Fruit fly (Drosophila melanogaster): ENCODE results near the gene drd.

drd gene

dm6 chrX:15120116-15120515, 5.4 kb upstream of the drd start (continued):
- no peak for TF ChIP-seq CG9609 (GFP tag; optimal IDR thresholded peaks at IDR 0.05)
- no peak for TF ChIP-seq ERR (GFP tag; optimal IDR thresholded peaks at IDR 0.05)
- TF ChIP-seq slp2 (GFP tag; optimal IDR thresholded peaks at IDR 0.05) = no peak
- TF ChIP-seq Xrp1 (GFP tag; IDR thresholded peaks at IDR 0.05) = 0 out of 2 replicates have a peak, but pooled peaks have one; percentile 25
- TF ChIP-seq CG5245 (GFP tag; optimal IDR thresholded peaks at IDR 0.05) = no peak
- TF ChIP-seq Hr51 (GFP tag; optimal IDR thresholded peaks at IDR 0.05) = peak; percentile 1 to 62
- peak; percentile 77 for TF ChIP-seq CG2120 (GFP tag; optimal IDR thresholded peaks at IDR 0.05)
- no peak for TF ChIP-seq CG18764 (GFP tag; optimal IDR thresholded peaks at IDR 0.05)
- peak; percentile 69 for TF ChIP-seq lilli (GFP tag; optimal IDR thresholded peaks at IDR 0.05)
- no peak for TF ChIP-seq CG8290 (GFP tag; optimal IDR thresholded peaks at IDR 0.05)
- peak in 1 of 2 experiments; percentile 75 for TF ChIP-seq CG8290 (tag; optimal IDR thresholded peaks at IDR 0.05)
- no peak for TF ChIP-seq CG4820 (GFP tag; optimal IDR thresholded peaks at IDR 0.05)
- TF ChIP-seq CG14014 (GFP tag; IDR thresholded peaks at IDR 0.05) = peak; percentile 53
- TF ChIP-seq CG13775 (GFP tag; optimal IDR thresholded peaks at IDR 0.05) = no peak
- no peak for TF ChIP-seq CG4617 (GFP tag; optimal IDR thresholded peaks at IDR 0.05; ENCODE audit: borderline replicate concordance)
- TF ChIP-seq HmgD (GFP tag; optimal IDR thresholded peaks at IDR 0.05) = no peak
- no peak for TF ChIP-seq cad (GFP tag; optimal IDR thresholded peaks at IDR 0.05)
- TF ChIP-seq Dp (GFP tag; optimal IDR thresholded peaks at IDR 0.05) = no peak
- no peak for TF ChIP-seq CG30431 (GFP tag; optimal IDR thresholded peaks at IDR 0.05)
- no peak for TF ChIP-seq ham (GFP tag; IDR thresholded peaks at IDR 0.05)
- peak; percentile 28; the same call in 1 of the 2 replicates for TF ChIP-seq ranshi (GFP tag; IDR thresholded peaks at IDR 0.05)
- no peak for TF ChIP-seq pum (GFP tag; optimal IDR thresholded peaks at IDR 0.05)
- TF ChIP-seq gcm (GFP tag; optimal IDR thresholded peaks at IDR 0.05) = no peak
- peak; percentile 32; the same call in 1 of the 2 replicates for TF ChIP-seq Drgx (GFP tag; IDR thresholded peaks at IDR 0.05)
- no peak for TF ChIP-seq Jarid2 (GFP tag; optimal IDR thresholded peaks at IDR 0.05)
- TF ChIP-seq zfh1 (GFP tag; IDR thresholded peaks at IDR 0.05) = no peak
- TF ChIP-seq CG17568 (GFP tag; optimal IDR thresholded peaks at IDR 0.05) = no peak
- TF ChIP-seq NC2β (GFP tag; optimal IDR thresholded peaks at IDR 0.05) = no peak
- no peak for TF ChIP-seq stwl (tag; optimal IDR thresholded peaks at IDR 0.05)
- TF ChIP-seq pho (GFP tag; optimal IDR thresholded peaks at IDR 0.05) = peak; percentile 32
- no peak for TF ChIP-seq prd (optimal IDR thresholded peaks at IDR 0.05)
- peak; percentile 47; the same call in 1 of the 3 replicates for TF ChIP-seq prd (GFP tag; IDR thresholded peaks at IDR 0.05)
- TF ChIP-seq CG12236 (GFP tag; optimal IDR thresholded peaks at IDR 0.05) = no peak
- TF ChIP-seq Hey (tag; optimal IDR thresholded peaks at IDR 0.05) = no peak
- TF ChIP-seq Pdp1 (GFP tag; optimal IDR thresholded peaks at IDR 0.05) = peak; percentile 21 to 26
- TF ChIP-seq CG10979 (tag; optimal IDR thresholded peaks at IDR 0.05) = no peak
- TF ChIP-seq Ssrp (tag; optimal IDR thresholded peaks at IDR 0.05) = no peak
- TF ChIP-seq ato (GFP tag; IDR thresholded peaks at IDR 0.05; ENCODE audit: partially characterized antibody) = no peak
- TF ChIP-seq Mad (GFP tag; optimal IDR thresholded peaks at IDR 0.05) = no peak
- no peak for TF ChIP-seq Ravus (GFP tag; IDR thresholded peaks at IDR 0.05)
- peak; percentile 9 for TF ChIP-seq Deaf1 (tag; optimal IDR thresholded peaks at IDR 0.05)
- TF ChIP-seq Bdp1 (GFP tag; optimal IDR thresholded peaks at IDR 0.05) = no peak
- no peak for TF ChIP-seq Chrac-16 (GFP tag; optimal IDR thresholded peaks at IDR 0.05)
- TF ChIP-seq CG5180 (GFP tag; optimal IDR thresholded peaks at IDR 0.05) = no peak
- TF ChIP-seq CG9817 (tag; optimal IDR thresholded peaks at IDR 0.05) = peak; percentile 50
- TF ChIP-seq odd (GFP tag; optimal IDR thresholded peaks at IDR 0.05) = no peak
- TF ChIP-seq slbo (GFP tag; IDR thresholded peaks at IDR 0.05) = peak; percentile 76
- peak; percentile 62 for TF ChIP-seq CG7839 (tag; optimal IDR thresholded peaks at IDR 0.05)
- TF ChIP-seq bcd (GFP tag; optimal IDR thresholded peaks at IDR 0.05) = peak; percentile 28
- peak; percentile 77 for TF ChIP-seq Rfx (GFP tag; IDR thresholded peaks at IDR 0.05)
- TF ChIP-seq otp (GFP tag; IDR thresholded peaks at IDR 0.05) = no peak
- TF ChIP-seq CG15011 (GFP tag; optimal IDR thresholded peaks at IDR 0.05) = peak; percentile 31
